Fruit fly (Drosophila melanogaster) Kc167 (cell line): Measurements from ENCODE around the gene SelG.

Source experiments
- h ChIP-seq: fragments of >200 bp; optimal IDR thresholded peaks from 3 replicates; lab custom pipeline; 2018; ENCODE audit warnings: missing external identifiers
- ttk ChIP-seq: sonication (Bioruptor generic); optimal IDR thresholded peaks from 2 replicates; lab custom pipeline; 2017; ENCODE audit warnings: missing external identifiers

DNA sequence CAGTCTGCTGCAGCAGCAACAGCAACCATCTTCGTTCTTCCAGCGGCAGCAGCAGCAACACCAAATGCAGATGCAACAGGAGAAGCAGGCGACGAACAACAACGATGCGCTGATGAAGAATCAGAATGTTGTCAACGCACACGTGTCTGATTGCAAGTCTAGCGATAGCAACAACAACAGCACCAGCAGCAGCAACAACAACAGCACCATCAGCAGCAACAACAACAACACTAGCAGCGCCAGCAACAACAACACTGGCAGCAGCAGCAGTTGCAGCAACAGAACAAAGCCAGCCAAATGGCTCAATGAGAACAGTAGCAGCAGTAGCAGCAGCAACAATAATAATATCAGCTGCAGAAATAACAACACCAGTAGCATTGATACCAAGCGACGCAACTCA is 8.1 kb downstream of the SelG start:
- TF ChIP-seq h (no peak), ttk (lab: Kevin White, UChicago) (no peak)
